Worm (Caenorhabditis elegans): ENCODE data around the gene ZK622.4.

Gene ZK622.4

DNA sequence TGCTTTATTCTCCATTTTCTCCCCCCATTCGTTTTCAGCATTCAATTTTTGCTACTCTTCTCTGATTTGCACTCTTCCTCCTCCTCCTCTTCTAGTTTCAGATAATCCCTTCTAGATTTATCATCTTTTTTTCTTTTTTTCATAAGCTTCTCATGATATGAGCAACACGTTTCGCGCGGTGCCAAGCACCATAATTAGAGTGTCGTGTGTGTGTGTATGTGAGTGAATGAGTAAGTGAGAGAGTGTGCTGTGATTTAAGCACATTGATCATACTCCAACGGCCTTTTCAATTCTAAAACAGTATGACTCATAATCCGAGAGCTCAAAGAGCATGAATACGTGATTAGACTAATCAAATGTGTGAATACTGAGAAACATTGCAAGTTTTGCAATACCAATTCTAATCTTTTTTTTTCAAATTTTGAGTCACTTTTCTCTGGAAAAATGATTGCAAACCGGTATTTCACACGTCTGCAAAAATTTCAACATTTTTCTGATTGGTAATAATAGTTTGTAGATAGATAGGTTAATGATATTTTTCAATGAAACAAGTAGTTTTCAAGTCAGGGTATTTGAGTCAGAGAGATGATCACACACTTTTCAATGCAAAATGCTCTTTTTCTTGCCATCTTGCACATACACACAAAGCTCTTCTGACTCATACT is 43.0 kb downstream of the ZK622.4 start:
- TF ChIP-seq ceh-28 (tag; optimal IDR thresholded peaks at IDR 0.05): no peak
- TF ChIP-seq lsy-12 (tag; optimal IDR thresholded peaks at IDR 0.05): no peak
- TF ChIP-seq ama-1 (optimal IDR thresholded peaks at IDR 0.05): no peak
- TF ChIP-seq ceh-9 (tag; optimal IDR thresholded peaks at IDR 0.05): no peak
- TF ChIP-seq lin-15B (tag; optimal IDR thresholded peaks at IDR 0.05): no peak
- no peak for TF ChIP-seq unc-39 (tag; optimal IDR thresholded peaks at IDR 0.05)
- TF ChIP-seq fos-1 (tag; optimal IDR thresholded peaks at IDR 0.05): no peak
- no peak for TF ChIP-seq nhr-23 (tag; optimal IDR thresholded peaks at IDR 0.05)
- TF ChIP-seq eor-1 (tag; optimal IDR thresholded peaks at IDR 0.05): no peak
- TF ChIP-seq mdl-1 (tag; optimal IDR thresholded peaks at IDR 0.05): no peak
- no peak for TF ChIP-seq skn-1 (tag; optimal IDR thresholded peaks at IDR 0.05)
- TF ChIP-seq tbx-2 (tag; optimal IDR thresholded peaks at IDR 0.05): no peak
- TF ChIP-seq ztf-11 (tag; optimal IDR thresholded peaks at IDR 0.05): no peak
- TF ChIP-seq ztf-4 (tag; optimal IDR thresholded peaks at IDR 0.05): no peak
- no peak for TF ChIP-seq egl-27 (tag; optimal IDR thresholded peaks at IDR 0.05)
- TF ChIP-seq jun-1 (tag; optimal IDR thresholded peaks at IDR 0.05): peak; percentile 11
- no peak for TF ChIP-seq zag-1 (tag; optimal IDR thresholded peaks at IDR 0.05)
- TF ChIP-seq lin-39 (tag; optimal IDR thresholded peaks at IDR 0.05): peak; percentile 51
- TF ChIP-seq aly-2 (tag; optimal IDR thresholded peaks at IDR 0.05): no peak
- TF ChIP-seq hmg-11 (tag; optimal IDR thresholded peaks at IDR 0.05): peak; percentile 48
- no peak for TF ChIP-seq nhr-12 (tag; optimal IDR thresholded peaks at IDR 0.05)
- no peak for TF ChIP-seq R02D3.7 (tag; optimal IDR thresholded peaks at IDR 0.05)
- no peak for TF ChIP-seq nhr-67 (tag; optimal IDR thresholded peaks at IDR 0.05)
- TF ChIP-seq elt-3 (tag; optimal IDR thresholded peaks at IDR 0.05): no peak
- no peak for TF ChIP-seq nhr-76 (tag; optimal IDR thresholded peaks at IDR 0.05)
- TF ChIP-seq pha-4 (tag; optimal IDR thresholded peaks at IDR 0.05): no peak
- no peak for TF ChIP-seq nhr-43 (tag; optimal IDR thresholded peaks at IDR 0.05; ENCODE audit: poor library complexity, severe bottlenecking)
- TF ChIP-seq elt-2 (tag; optimal IDR thresholded peaks at IDR 0.05): peak; percentile 11
- no peak for TF ChIP-seq egl-5 (tag; optimal IDR thresholded peaks at IDR 0.05)
- no peak for TF ChIP-seq nhr-28 (tag; optimal IDR thresholded peaks at IDR 0.05)
- no peak for TF ChIP-seq elt-1 (tag; optimal IDR thresholded peaks at IDR 0.05)
- no peak for TF ChIP-seq nhr-25 (tag; optimal IDR thresholded peaks at IDR 0.05)
- no peak for TF ChIP-seq nfya-1 (tag; optimal IDR thresholded peaks at IDR 0.05; ENCODE audit: insufficient read depth)
- peak; percentile 28 for TF ChIP-seq nhr-11 (tag; optimal IDR thresholded peaks at IDR 0.05)
- no peak for TF ChIP-seq mml-1 (tag; optimal IDR thresholded peaks at IDR 0.05)
- no peak for TF ChIP-seq daf-12 (tag; optimal IDR thresholded peaks at IDR 0.05)
- TF ChIP-seq nhr-237 (tag; optimal IDR thresholded peaks at IDR 0.05): no peak
- no peak for TF ChIP-seq pqm-1 (tag; optimal IDR thresholded peaks at IDR 0.05)
- TF ChIP-seq ceh-82 (tag; optimal IDR thresholded peaks at IDR 0.05): no peak
- TF ChIP-seq fkh-2 (tag; optimal IDR thresholded peaks at IDR 0.05): no peak
- TF ChIP-seq nhr-77 (tag; optimal IDR thresholded peaks at IDR 0.05): no peak

DNA sequence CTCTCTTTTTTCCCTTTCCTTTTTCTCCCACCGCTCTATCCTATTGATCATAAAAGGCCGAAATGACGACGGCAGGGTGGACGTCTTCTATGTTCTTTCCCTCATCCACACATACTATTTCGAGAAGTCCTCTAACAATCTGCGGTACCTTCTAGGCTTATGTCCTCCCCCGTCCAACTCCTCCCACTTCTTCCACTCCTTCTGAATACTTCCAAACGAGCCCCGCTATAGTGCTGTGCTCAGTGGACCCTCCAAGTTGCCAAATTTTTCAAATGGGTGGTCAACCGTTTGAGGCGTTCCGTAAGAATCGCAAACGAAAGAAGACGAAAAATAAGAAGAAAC is 43.5 kb downstream of the ZK622.4 start:
- peak; percentile 68 for TF ChIP-seq lin-39 (tag; optimal IDR thresholded peaks at IDR 0.05)
- TF ChIP-seq fkh-2 (tag; optimal IDR thresholded peaks at IDR 0.05): no peak
- peak; percentile 54 for TF ChIP-seq egl-5 (tag; optimal IDR thresholded peaks at IDR 0.05)
- TF ChIP-seq mml-1 (tag; optimal IDR thresholded peaks at IDR 0.05): no peak
- peak; percentile 6 for TF ChIP-seq sea-2 (GFP tag; optimal IDR thresholded peaks at IDR 0.05)
- peak; percentile 85 for TF ChIP-seq nfya-1 (tag; optimal IDR thresholded peaks at IDR 0.05; ENCODE audit: insufficient read depth)
- peak; percentile 50 for TF ChIP-seq zag-1 (tag; optimal IDR thresholded peaks at IDR 0.05)
- no peak for TF ChIP-seq hmg-11 (tag; optimal IDR thresholded peaks at IDR 0.05)
- peak; percentile 6 for TF ChIP-seq lin-15B (tag; optimal IDR thresholded peaks at IDR 0.05)
- peak; percentile 66 for TF ChIP-seq ama-1 (optimal IDR thresholded peaks at IDR 0.05)
- peak; percentile 46 for TF ChIP-seq tbx-2 (tag; optimal IDR thresholded peaks at IDR 0.05)
- TF ChIP-seq mdl-1 (tag; optimal IDR thresholded peaks at IDR 0.05): no peak
- TF ChIP-seq fkh-10 (GFP tag; optimal IDR thresholded peaks at IDR 0.05): peak; percentile 68
